Worm (Caenorhabditis elegans): ENCODE results near the gene cyp-25A1.

DNA sequence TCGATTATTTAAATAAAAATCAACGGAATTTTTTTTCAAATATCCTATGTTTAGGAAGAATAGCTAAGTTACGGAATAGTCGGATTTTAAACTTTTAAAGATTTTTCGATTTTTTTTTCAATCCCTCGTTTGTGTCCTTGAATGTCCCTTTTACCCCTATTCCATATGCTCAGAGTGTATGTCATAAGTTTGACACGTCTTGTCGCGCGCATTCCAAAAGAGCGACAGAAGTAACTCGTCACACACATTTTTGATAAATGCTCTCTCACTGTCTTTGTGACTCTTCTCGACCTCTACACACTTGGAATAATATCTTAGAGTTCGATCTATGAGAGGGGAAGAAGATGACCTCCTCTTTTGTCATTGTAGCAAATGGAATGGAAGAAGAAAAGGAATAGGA, 48.5 kb upstream of the cyp-25A1 start:
- TF ChIP-seq nhr-237 (tag; optimal IDR thresholded peaks at IDR 0.05): no peak
- no peak for TF ChIP-seq cnd-1 (tag; optimal IDR thresholded peaks at IDR 0.05)
- TF ChIP-seq lin-13 (tag; optimal IDR thresholded peaks at IDR 0.05): no peak
- TF ChIP-seq mab-5 (tag; optimal IDR thresholded peaks at IDR 0.05): no peak
- TF ChIP-seq ztf-11 (tag; optimal IDR thresholded peaks at IDR 0.05): no peak
- no peak for TF ChIP-seq snpc-4 (tag; optimal IDR thresholded peaks at IDR 0.05)
- TF ChIP-seq lin-32 (GFP tag; optimal IDR thresholded peaks at IDR 0.05): no peak
- no peak for TF ChIP-seq elt-3 (tag; optimal IDR thresholded peaks at IDR 0.05)
- no peak for TF ChIP-seq pha-4 (tag; optimal IDR thresholded peaks at IDR 0.05)
- TF ChIP-seq unc-62 (GFP tag; optimal IDR thresholded peaks at IDR 0.05): peak; percentile 5
- no peak for TF ChIP-seq ceh-39 (tag; optimal IDR thresholded peaks at IDR 0.05)
- no peak for TF ChIP-seq lsy-2 (tag; optimal IDR thresholded peaks at IDR 0.05)
